Worm (Caenorhabditis elegans) whole organism, L2 larva: Measurements from ENCODE around the gene slc-9B.1.

ENCODE experiments used
- C34F6.9 ChIP-seq: fragments of 150-350 bp; optimal IDR thresholded peaks from 2 replicates; lab custom pipeline; 2014; ENCODE audit warnings: missing biosample characterization, missing genetic modification characterization
- F13H6.1 ChIP-seq: sonication (generic microtip); optimal IDR thresholded peaks from 2 replicates; lab custom pipeline; 2016; ENCODE audit warnings: missing genetic modification characterization, missing compliant biosample characterization
- aly-2 ChIP-seq: fragments of 150-350 bp; optimal IDR thresholded peaks from 2 replicates; lab custom pipeline; 2014; ENCODE audit warnings: missing biosample characterization, missing genetic modification characterization
- ama-1 ChIP-seq: fragments of 150-350 bp; optimal IDR thresholded peaks from 2 replicates; lab custom pipeline; 2018; ENCODE audit warnings: inconsistent platforms
- crh-2 ChIP-seq: sonication (generic microtip); optimal IDR thresholded peaks from 2 replicates; lab custom pipeline; 2017; ENCODE audit warnings: missing biosample characterization, missing genetic modification characterization
- elt-1 ChIP-seq: fragments of 150-350 bp; optimal IDR thresholded peaks from 2 replicates; lab custom pipeline; 2014; ENCODE audit warnings: missing biosample characterization, missing genetic modification characterization
- gmeb-1 ChIP-seq: fragments of 150-350 bp; optimal IDR thresholded peaks from 2 replicates; lab custom pipeline; 2014; ENCODE audit warnings: missing biosample characterization, missing genetic modification characterization
- lin-39 ChIP-seq: fragments of 150-350 bp; optimal IDR thresholded peaks from 2 replicates; lab custom pipeline; 2014; ENCODE audit warnings: missing biosample characterization, missing genetic modification reagents, missing genetic modification characterization
- lsy-2 ChIP-seq, 2 experiments: fragments of 150-350 bp in 1 of 2; sonication (generic microtip) in 1 of 2; optimal IDR thresholded peaks; 2 replicates each; lab custom pipeline; 2014 to 2017; ENCODE audit warnings: missing biosample characterization in 2 of 2, missing genetic modification characterization in 2 of 2
- nhr-237 ChIP-seq: fragments of 150-350 bp; optimal IDR thresholded peaks from 2 replicates; lab custom pipeline; 2014; ENCODE audit warnings: missing biosample characterization, missing genetic modification characterization
- nhr-25 ChIP-seq: fragments of 150-350 bp; sonication (generic microtip); optimal IDR thresholded peaks from 3 replicates; lab custom pipeline; 2014; ENCODE audit warnings: missing biosample characterization, missing genetic modification characterization
- nhr-77 ChIP-seq: fragments of 150-350 bp; optimal IDR thresholded peaks from 2 replicates; lab custom pipeline; 2014; ENCODE audit warnings: missing biosample characterization, missing genetic modification characterization
- snpc-4 ChIP-seq: fragments of 150-350 bp; optimal IDR thresholded peaks from 2 replicates; lab custom pipeline; 2014; ENCODE audit warnings: missing biosample characterization, missing genetic modification characterization
- unc-62 ChIP-seq: fragments of 150-350 bp; optimal IDR thresholded peaks from 2 replicates; lab custom pipeline; 2014; ENCODE audit warnings: missing biosample characterization, missing genetic modification reagents, missing genetic modification characterization

ce11 chrX:10236844-10237243 is 42.6 kb upstream of the slc-9B.1 start, which contains the start of gene zipt-13:
- TF ChIP-seq ama-1 (lab: Kevin White, UChicago) (no peak), C34F6.9 (tag; lab: Kevin White, UChicago) (no peak), nhr-237 (tag; lab: Kevin White, UChicago) (no peak), elt-1 (tag; lab: Kevin White, UChicago) (no peak), aly-2 (tag; lab: Kevin White, UChicago) (no peak), lin-39 (no peak), gmeb-1 (tag; lab: Kevin White, UChicago) (no peak), F13H6.1 (no peak), lsy-2 (tag; optimal IDR thresholded peaks at IDR 0.05; lab: Kevin White, UChicago) (no peak), snpc-4 (tag; lab: Kevin White, UChicago) (no peak), crh-2 (tag; lab: Kevin White, UChicago) (no peak), unc-62 (GFP tag; lab: Kevin White, UChicago) (no peak), nhr-25 (peak; percentile 24), nhr-77 (tag; lab: Kevin White, UChicago) (no peak)
